Worm (Caenorhabditis elegans): ENCODE results near the gene C25E10.8.

Gene C25E10.8

ce11 chrV:9076273-9076672 lies 22.4 kb upstream of the C25E10.8 start, which contains the start of gene T27E4.7:
Gene T27E4.7, minus strand, starts transcription at chrV:9076322.
- peak; percentile 92 for TF ChIP-seq aha-1 (tag)
- no peak for TF ChIP-seq daf-16 (GFP tag; optimal IDR thresholded peaks at IDR 0.05)
- TF ChIP-seq daf-16 (tag; optimal IDR thresholded peaks at IDR 0.05), result peak; percentile 4
- no peak for TF ChIP-seq nhr-76 (tag; optimal IDR thresholded peaks at IDR 0.05)
- TF ChIP-seq jun-1 (tag; optimal IDR thresholded peaks at IDR 0.05), result no peak
- no peak for TF ChIP-seq lir-3 (tag; optimal IDR thresholded peaks at IDR 0.05)
- TF ChIP-seq lin-29 (GFP tag; IDR thresholded peaks at IDR 0.05), result no peak
- no peak for TF ChIP-seq nhr-28 (tag; optimal IDR thresholded peaks at IDR 0.05)
- no peak for TF ChIP-seq hlh-11 (tag; optimal IDR thresholded peaks at IDR 0.05)

- TF ChIP-seq ces-1 (GFP tag; optimal IDR thresholded peaks at IDR 0.05) (no peak), dpl-1 (GFP tag; optimal IDR thresholded peaks at IDR 0.05) (no peak), hlh-30 (tag; optimal IDR thresholded peaks at IDR 0.05; ENCODE audit: insufficient read depth) (peak; percentile 38), Y48G9A.11 (GFP tag; IDR thresholded peaks at IDR 0.05) (no peak), dve-1 (tag; optimal IDR thresholded peaks at IDR 0.05; ENCODE audit: insufficient read depth) (peak; percentile 15), nhr-28 (tag; optimal IDR thresholded peaks at IDR 0.05) (peak; percentile 25), ctbp-1 (GFP tag; IDR thresholded peaks at IDR 0.05) (no peak), nhr-11 (tag; optimal IDR thresholded peaks at IDR 0.05) (no peak), daf-16 (GFP tag; optimal IDR thresholded peaks at IDR 0.05) (no peak), daf-16 (tag; optimal IDR thresholded peaks at IDR 0.05) (peak; percentile 59), pha-4 (GFP tag; IDR thresholded peaks at IDR 0.05) (0 out of 2 replicates have a peak, but pooled peaks have one; percentile 35), pha-4 (tag; optimal IDR thresholded peaks at IDR 0.05) (no peak), Y5F2A.4 (GFP tag; optimal IDR thresholded peaks at IDR 0.05) (no peak), F10B5.3 (tag; optimal IDR thresholded peaks at IDR 0.05) (no peak), dmd-6 (GFP tag; IDR thresholded peaks at IDR 0.05) (peak; percentile 31), lsy-2 (tag; optimal IDR thresholded peaks at IDR 0.05) (peak in 1 of 2 experiments; percentile 25), nhr-6 (tag; optimal IDR thresholded peaks at IDR 0.05) (no peak), hlh-11 (tag; optimal IDR thresholded peaks at IDR 0.05) (peak; percentile 35), mdl-1 (tag; optimal IDR thresholded peaks at IDR 0.05) (peak in 1 of 2 experiments; percentile 32), daf-12 (tag; optimal IDR thresholded peaks at IDR 0.05) (no peak)
Measured at ce11 chrV:9075827-9076226, 22.0 kb upstream of the C25E10.8 start.

DNA sequence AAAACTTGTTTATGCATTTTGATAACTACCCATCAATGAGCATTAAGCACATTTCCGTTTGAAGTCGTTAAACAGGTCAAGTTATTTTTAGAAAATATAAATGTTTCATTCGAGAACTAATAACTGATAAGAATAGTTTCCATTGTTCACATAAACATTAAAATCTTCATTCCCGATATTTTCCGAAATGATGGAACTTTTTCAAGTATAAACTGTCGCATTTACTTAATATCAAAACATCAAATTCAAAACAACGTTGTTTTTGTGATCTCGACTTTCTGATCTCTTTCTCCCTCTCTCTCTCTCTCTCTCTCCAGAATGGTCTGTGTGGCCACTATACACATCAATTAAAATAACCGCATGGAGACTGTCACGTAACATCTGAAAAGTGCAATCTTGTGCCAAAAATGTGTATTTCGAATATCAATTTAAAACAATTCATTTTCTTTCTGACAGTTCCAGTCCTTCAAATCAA lies 20.5 kb upstream of the C25E10.8 start:
- peak; percentile 87 for TF ChIP-seq nhr-77 (tag; optimal IDR thresholded peaks at IDR 0.05)
- no peak for TF ChIP-seq F44E2.7 (GFP tag; IDR thresholded peaks at IDR 0.05)
- TF ChIP-seq hif-1 (tag; optimal IDR thresholded peaks at IDR 0.05), result peak in 1 of 2 experiments; percentile 40
- TF ChIP-seq dmd-9 (GFP tag; IDR thresholded peaks at IDR 0.05), result no peak
- no peak for TF ChIP-seq dmd-8 (GFP tag; IDR thresholded peaks at IDR 0.05)
- no peak for TF ChIP-seq unc-39 (tag; optimal IDR thresholded peaks at IDR 0.05)
- no peak for TF ChIP-seq lin-29 (GFP tag; IDR thresholded peaks at IDR 0.05)
- TF ChIP-seq mdt-29 (GFP tag; IDR thresholded peaks at IDR 0.05), result no peak
- TF ChIP-seq nhr-10 (tag; optimal IDR thresholded peaks at IDR 0.05), result peak; percentile 41
- no peak for TF ChIP-seq arid-1 (GFP tag; conservative IDR thresholded peaks at IDR 0.05)
- no peak for TF ChIP-seq nhr-237 (tag; optimal IDR thresholded peaks at IDR 0.05)
- no peak for TF ChIP-seq T26A8.4 (GFP tag; IDR thresholded peaks at IDR 0.05)
- peak; percentile 16 to 27 for TF ChIP-seq lsy-2 (tag; optimal IDR thresholded peaks at IDR 0.05)
- TF ChIP-seq nhr-28 (tag; optimal IDR thresholded peaks at IDR 0.05), result peak; percentile 68
- TF ChIP-seq unc-62 (GFP tag; optimal IDR thresholded peaks at IDR 0.05 in 1 of 2), result peak in 1 of 2 experiments; percentile 66
- no peak for TF ChIP-seq unc-62 (tag; optimal IDR thresholded peaks at IDR 0.05)
- TF ChIP-seq zag-1 (tag; optimal IDR thresholded peaks at IDR 0.05), result no peak
- TF ChIP-seq dmd-6 (GFP tag; IDR thresholded peaks at IDR 0.05), result peak; percentile 34; the same call in 1 of the 2 replicates
- no peak for TF ChIP-seq sdz-12 (GFP tag; optimal IDR thresholded peaks at IDR 0.05)
- peak; percentile 53 for TF ChIP-seq hlh-30 (tag; optimal IDR thresholded peaks at IDR 0.05; ENCODE audit: insufficient read depth)
- peak; percentile 68 for TF ChIP-seq dve-1 (tag; optimal IDR thresholded peaks at IDR 0.05; ENCODE audit: insufficient read depth)
- TF ChIP-seq php-3 (GFP tag; IDR thresholded peaks at IDR 0.05), result peak; percentile 76
- peak in 1 of 2 experiments; percentile 49 for TF ChIP-seq mdl-1 (tag; optimal IDR thresholded peaks at IDR 0.05)
- TF ChIP-seq F37D6.2 (tag; optimal IDR thresholded peaks at IDR 0.05), result no peak
- no peak for TF ChIP-seq zip-2 (tag; optimal IDR thresholded peaks at IDR 0.05)
- TF ChIP-seq mxl-3 (GFP tag; optimal IDR thresholded peaks at IDR 0.05), result no peak
- no peak for TF ChIP-seq F10B5.3 (tag; optimal IDR thresholded peaks at IDR 0.05)
- peak; percentile 31 for TF ChIP-seq nhr-48 (tag; optimal IDR thresholded peaks at IDR 0.05)
- TF ChIP-seq daf-16 (GFP tag; optimal IDR thresholded peaks at IDR 0.05), result no peak
- peak; percentile 95 for TF ChIP-seq daf-16 (tag; optimal IDR thresholded peaks at IDR 0.05)
- peak; percentile 80 for TF ChIP-seq fos-1 (tag; optimal IDR thresholded peaks at IDR 0.05)
- no peak for TF ChIP-seq F49E8.2 (tag; optimal IDR thresholded peaks at IDR 0.05; ENCODE audit: borderline replicate concordance)
- peak; percentile 96 for TF ChIP-seq aha-1 (tag)
